Worm (Caenorhabditis elegans) whole organism, dauer: ENCODE data around the gene F46C5.2.

Source experiments
- unc-62 ChIP-seq: sonication (generic microtip); optimal IDR thresholded peaks from 2 replicates; lab custom pipeline; 2017; ENCODE audit warnings: missing biosample characterization, missing genetic modification reagents, missing genetic modification characterization

The F46C5.2 gene

DNA sequence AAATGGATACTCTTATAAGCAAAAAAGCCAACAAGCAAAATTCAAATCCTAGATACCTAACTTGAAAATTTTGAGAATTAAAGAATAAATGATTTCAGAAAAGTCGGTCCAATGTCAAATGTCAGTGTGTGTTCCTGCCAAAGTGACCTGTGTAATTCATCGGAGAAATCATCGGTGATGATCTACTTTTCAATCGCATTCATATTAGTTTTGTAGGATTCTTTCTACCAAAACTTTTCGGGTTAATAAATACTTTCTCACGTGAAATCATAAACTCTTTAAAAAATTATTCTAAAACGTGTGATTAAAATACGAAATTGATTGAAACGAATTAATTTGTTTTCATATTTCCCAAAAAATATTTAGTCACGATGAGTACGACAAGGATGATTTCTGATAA is 9.9 kb upstream of the F46C5.2 start, which contains the start of gene F46C5.7:
TSS of gene F46C5.7 (plus strand) at position 301 of the 400 bp plus-strand sequence.
- TF ChIP-seq unc-62 (GFP tag; lab: Kevin White, UChicago) = no peak

DNA sequence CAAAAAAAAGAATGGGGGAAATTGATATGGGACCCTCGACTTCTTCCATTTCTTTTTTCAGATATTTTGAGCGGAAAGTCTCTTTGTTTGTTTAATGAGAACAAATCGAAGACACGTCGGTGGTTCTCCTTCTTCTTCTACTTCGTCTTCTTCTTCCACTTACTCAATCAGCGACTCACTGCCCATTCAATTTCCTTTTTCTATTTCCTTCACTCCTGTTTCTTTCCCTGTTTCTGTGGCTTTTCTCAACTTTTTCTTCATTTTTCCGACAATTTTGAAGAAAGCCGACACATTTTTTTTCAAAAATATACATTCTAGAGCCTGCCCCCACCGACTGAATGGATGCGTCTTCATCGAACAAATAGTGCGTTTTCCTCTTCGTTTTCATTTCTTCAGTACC is 6.8 kb upstream of the F46C5.2 start, which contains the start of gene F46C5.4:
TSS of gene F46C5.4 (plus strand) at position 222 of the 400 bp plus-strand sequence.
- TF ChIP-seq unc-62 (GFP tag; lab: Kevin White, UChicago) = no peak

DNA sequence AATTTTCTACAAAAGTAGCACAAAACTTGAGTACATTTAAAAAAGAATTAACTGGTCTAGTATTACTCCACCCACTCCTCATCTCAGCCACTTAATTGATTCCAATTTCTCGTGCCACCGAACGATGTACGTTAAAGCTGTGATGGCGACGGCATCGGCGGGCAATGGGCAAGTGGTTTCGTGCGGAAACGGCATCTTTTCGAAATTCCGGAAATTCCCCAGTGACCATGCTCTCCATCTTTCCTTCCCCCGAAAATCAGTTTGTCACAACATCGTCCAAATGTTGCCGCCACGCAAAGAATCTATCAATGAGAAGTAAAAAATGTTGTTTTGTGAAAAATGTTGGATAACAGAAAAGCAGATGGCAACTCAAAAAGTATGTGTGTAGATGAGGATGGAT is 3.9 kb upstream of the F46C5.2 start:
- TF ChIP-seq unc-62 (GFP tag; lab: Kevin White, UChicago) = no peak

DNA sequence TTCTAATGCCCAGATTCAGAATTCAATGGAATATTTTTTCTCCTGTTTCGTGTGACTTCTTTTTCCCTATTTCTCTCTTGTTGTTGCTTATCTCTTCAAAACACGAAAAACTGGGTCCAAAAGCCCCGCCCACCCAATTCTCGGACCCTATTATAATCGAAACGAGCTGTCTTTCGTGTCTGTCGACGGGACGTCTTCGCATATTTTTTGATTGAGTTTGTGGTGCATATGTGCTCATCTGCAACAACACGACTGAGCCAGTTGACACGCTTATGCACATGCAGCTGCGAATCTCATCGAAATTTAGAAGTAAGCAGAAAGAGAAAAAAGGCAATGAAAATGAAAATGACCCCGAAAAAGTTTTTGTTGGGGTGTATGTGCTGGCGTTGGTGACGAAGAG is 1.8 kb upstream of the F46C5.2 start:
- TF ChIP-seq unc-62 (GFP tag; lab: Kevin White, UChicago) = no peak

DNA sequence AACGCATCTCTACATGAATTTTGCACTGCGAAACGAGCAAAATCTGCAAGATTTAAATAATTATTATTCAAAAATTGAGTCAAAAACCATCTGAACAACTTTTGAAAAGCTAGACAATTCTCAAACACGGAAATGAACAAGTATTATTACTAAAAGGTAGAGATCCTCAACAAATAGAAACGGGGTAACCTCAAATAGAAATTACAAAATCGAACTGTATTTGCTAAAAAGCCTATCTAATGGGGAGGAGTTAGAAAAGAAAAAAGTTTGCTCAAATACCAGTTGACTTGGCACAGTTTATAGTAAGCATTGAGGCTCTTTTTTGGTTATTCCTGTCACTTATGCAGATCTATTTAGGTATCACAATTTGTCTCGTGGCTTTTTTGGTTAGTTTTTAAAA is 3.3 kb downstream of the F46C5.2 start, which contains the start of gene nas-25:
TSS of gene nas-25 (plus strand) at position 301 of the 400 bp plus-strand sequence.
- TF ChIP-seq unc-62 (GFP tag; lab: Kevin White, UChicago) = no peak

DNA sequence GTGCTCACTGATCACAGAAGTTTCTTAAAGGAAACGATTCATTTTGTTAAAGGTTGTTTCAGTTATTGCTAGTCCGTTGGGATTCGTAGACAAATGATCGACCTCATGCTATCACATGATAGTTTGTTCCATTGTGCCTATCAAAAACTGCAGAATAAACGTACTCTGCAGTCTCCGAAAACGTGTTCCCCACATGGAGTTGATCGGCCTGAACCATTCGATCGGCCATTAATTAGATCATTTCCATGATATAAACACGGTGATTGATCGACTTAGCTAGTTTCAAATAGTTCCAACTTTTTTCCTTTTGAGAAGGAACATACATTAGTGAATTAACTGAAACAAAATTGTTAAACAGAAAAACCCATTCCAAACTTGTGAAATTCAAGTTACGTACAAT is 6.4 kb downstream of the F46C5.2 start:
- no peak for TF ChIP-seq unc-62 (GFP tag; lab: Kevin White, UChicago)

DNA sequence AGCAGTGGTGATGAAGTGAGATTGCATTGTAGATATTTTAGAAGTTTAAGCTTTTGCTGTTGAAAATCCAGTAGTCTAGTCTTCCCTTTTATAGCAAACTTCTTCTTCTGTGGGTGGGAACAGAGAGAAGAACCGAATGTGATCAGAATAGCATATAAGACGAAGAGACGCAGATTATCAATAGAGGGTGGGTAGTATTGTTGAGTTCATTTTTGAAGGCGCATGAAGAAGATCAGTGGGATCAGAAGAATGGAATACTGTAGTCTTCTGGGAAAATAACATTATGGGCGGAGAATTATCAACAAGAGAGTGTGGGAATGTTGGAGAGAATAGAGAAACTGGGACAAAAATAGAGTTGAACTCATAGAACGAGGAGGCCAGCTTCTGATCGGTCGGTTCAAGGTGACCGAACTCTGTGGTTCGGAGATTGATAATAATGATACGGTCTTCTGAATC is 7.9 kb downstream of the F46C5.2 start, which contains the start of gene F46C5.1:
TSS of gene F46C5.1 (minus strand) at position 51 of the 456 bp plus-strand sequence.
- no peak for TF ChIP-seq unc-62 (GFP tag; lab: Kevin White, UChicago)

DNA sequence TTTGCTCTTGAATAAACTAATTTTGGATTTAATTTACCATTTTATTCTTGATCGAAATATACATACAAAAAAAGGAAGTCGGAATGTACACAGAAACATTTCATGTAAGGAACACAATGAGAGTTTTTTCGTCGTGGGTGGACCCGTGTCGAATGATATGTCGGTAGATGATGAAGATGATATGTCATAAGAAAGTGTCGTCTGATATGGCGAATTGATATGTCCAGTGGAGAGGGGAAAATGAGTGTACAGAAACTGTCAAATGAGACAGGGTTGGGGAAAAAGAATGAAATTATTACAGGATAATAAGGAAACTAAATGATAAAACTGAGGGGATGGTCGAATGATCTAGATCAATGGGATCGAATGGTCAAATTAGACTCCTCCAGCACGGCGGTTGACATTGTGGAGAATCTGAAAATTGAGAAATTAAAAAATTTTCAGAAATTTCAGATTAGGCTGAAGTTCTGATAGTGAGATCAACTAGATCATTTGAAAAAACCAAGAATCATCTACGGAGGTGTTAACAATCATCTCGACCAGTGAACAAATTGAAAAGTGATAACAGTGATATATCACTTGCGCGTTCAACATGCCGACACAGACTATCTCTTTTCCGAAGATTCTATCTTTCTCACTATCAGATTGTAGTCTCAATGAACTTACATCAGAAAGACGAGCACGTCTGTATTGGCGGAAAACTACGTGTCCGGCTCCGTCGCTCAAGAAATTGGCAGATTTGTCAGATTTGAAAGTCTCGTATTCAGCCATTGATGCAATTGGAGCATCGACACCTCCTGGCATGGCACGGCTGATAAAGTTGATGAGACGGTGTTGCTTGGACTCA is 8.7 kb downstream of the F46C5.2 start:
- no peak for TF ChIP-seq unc-62 (GFP tag; lab: Kevin White, UChicago)

DNA sequence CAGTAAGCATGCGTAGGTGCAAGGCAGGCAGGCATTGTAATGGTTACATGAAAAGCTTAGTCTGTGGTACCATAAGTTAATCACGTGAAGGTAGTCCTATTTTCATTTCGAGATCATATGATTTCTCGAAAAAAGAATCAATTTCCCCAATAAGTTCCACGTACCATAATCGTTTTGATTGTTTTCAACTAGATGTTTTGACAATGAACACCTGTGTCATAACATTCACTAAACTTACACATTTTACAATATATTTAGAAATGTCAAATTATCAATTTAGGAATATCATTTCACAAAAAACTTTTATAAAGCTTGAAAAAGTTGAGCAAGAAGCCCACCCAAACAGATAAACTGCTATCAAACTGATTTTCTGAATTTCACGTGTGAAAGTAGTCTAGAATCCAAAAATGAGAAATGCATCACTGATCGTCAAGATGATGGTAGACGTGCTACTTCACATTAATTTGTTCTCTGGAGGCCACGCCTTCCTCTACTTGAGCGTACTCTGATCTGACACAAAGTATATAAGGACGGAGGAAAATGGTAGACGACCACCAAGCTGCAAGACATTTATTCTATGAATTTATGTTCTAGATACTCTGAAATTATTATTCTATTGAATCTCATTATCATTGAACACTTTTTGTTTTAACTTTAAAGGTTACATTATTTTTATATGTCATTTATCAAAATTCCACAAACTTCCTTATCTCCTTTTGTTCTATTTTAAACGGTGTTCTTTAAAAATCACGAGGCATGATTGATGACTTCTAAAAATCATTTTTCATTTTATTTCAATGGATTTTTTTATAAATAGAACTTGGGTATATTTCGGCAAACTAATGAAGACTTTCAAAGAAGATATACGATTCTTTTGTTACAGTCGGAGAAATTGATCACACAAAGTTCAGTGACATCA is 9.9 kb downstream of the F46C5.2 start, which contains the start of gene F46C5.10:
TSS of gene F46C5.10 (minus strand) at position 51 of the 919 bp plus-strand sequence.
- no peak for TF ChIP-seq unc-62 (GFP tag; lab: Kevin White, UChicago)

DNA sequence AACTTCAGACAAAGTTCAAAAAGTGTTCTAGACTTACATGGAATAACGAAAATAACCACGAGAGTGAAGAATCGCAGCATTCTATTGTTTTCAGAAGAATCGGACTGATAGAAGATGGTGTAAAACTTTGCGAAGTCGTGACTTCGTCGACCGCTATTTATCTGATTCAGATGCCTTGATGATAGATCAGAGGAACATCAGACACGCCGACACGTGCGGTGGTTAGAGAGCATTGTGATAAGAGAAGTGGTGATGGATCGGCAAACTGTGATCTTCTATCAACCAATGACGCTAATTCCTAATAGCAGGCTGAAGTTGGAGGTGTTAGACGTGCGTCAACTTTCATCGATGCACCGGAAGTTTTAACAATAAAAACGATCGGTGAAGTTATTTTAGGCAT is 10.8 kb downstream of the F46C5.2 start:
- no peak for TF ChIP-seq unc-62 (GFP tag; lab: Kevin White, UChicago)

DNA sequence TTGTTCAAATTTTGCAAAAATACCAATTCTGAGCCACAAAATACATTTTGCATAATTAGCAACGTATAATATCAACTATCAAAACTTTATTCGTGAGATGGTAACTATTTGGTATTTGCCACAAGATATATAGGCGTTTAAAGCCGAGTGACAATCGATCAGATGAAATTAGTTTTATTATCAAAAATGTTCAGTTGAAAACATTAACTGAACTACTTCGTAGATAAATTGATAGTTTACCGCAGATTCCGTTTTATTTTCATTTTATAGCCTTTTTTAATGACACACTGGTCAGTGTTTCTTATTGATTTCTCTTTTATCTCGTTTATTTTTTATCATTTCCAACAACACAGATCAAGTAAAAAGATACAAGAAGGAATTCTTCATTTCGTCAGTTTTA is 11.9 kb downstream of the F46C5.2 start:
- TF ChIP-seq unc-62 (GFP tag; lab: Kevin White, UChicago) = no peak

DNA sequence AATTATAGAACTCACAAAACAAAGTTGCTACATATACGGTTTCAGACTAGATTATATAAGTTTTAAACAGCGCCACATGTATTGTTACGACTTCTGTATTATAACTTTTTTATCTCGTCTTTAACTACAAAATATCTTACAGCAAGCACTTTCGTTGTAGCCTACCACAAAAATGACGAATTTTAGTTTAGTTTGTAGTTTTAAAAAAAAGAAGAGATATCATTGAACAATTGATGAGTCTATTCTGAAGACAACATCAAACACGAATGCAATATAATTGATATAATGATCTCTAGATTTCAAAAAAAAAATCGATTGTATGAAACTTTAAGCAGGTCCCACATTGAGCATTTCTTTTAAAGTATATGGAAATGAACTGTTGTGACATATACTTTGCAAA is 14.9 kb downstream of the F46C5.2 start:
- no peak for TF ChIP-seq unc-62 (GFP tag; lab: Kevin White, UChicago)

DNA sequence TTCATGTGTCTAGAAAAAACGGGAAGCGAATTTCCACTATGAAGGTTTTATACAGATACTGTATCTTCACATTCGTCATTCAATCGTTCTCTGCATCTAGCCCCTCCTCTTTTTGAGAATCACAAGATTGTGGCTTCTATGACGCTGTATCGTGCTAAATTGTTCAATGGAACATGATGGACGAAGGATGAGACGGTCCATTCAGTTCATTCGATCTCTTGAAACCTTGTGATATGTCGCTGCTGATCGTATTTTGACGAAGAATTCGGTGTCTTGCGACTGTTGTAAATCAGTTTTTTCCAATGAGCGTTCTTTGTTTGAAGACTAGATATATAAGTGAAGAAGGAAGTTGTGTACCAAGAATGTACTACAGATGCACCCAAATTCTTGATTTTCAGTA is 15.4 kb downstream of the F46C5.2 start:
- no peak for TF ChIP-seq unc-62 (GFP tag; lab: Kevin White, UChicago)

DNA sequence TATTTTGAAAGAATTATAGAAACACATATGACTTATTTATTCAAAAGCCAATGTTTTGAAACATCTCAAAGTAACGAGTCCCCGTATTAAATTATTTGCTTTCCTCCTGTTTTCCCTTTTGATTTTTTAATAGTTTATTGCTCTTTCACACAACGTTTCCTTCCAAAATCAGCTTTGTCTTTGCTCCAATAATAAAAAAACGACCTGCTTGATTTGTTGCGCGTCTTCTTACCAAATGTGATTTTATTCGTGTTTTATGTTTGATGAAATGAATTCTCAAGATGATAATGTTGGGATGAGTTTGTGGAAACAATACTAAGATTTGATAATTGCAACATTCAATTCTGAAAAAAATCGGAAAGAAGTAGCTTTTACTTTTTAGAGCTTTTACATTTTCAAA is 16.7 kb downstream of the F46C5.2 start:
- TF ChIP-seq unc-62 (GFP tag; lab: Kevin White, UChicago) = no peak

DNA sequence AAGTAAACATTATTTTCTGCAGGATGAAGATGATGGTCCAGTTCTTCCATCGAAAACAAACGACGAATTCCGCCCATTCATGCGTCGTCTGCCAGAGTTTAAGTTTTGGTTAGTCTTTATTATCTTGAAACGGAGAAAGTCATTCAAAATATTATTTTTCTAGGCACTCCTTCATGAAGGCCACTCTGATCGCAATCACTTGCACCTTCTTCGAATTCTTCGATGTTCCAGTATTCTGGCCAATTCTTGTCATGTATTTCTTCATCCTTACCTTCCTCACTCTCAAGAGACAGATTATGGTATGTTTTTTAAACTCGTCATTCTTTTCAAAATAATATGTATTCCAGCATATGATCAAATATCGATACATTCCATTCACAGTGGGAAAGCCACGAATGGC is 17.3 kb downstream of the F46C5.2 start:
- TF ChIP-seq unc-62 (GFP tag; lab: Kevin White, UChicago) = no peak
